Worm (Caenorhabditis elegans) whole organism, young adult: ENCODE measurements around the gene D1053.4.

Experiments used
- B0019.2 ChIP-seq: fragments of 200-800 bp; sonication (Bioruptor generic); conservative IDR thresholded peaks from 2 replicates; pipeline ENCODE4 v1.3.6; 2022; ENCODE audit warnings: missing genetic modification reagents, missing genetic modification characterization, missing compliant biosample characterization
- B0336.3 ChIP-seq: fragments of 200-800 bp; sonication (Bioruptor generic); IDR thresholded peaks from 2 replicates; pipeline ENCODE4 v1.3.6; 2022; ENCODE audit warnings: missing genetic modification characterization, missing compliant biosample characterization
- F10E7.11 ChIP-seq: sonication (generic microtip); optimal IDR thresholded peaks from 2 replicates; lab custom pipeline; 2017; ENCODE audit warnings: mild to moderate bottlenecking, missing genetic modification characterization, moderate library complexity, missing compliant biosample characterization
- F49E8.2 ChIP-seq: sonication (generic microtip); optimal IDR thresholded peaks from 3 replicates; lab custom pipeline; 2017; ENCODE audit warnings: missing genetic modification characterization, mild to moderate bottlenecking, missing compliant biosample characterization, antibody characterized with exemption, moderate library complexity; ENCODE audit not compliant: insufficient read depth
- F57A8.1 ChIP-seq: fragments of 200-800 bp; sonication (Bioruptor generic); optimal IDR thresholded peaks from 2 replicates; lab custom pipeline; 2018; ENCODE audit warnings: mild to moderate bottlenecking, missing genetic modification characterization, moderate library complexity, missing compliant biosample characterization
- Y56A3A.18 ChIP-seq: fragments of 200-800 bp; sonication (Bioruptor generic); IDR thresholded peaks from 2 replicates; pipeline ENCODE4 v1.3.6; 2022; ENCODE audit warnings: missing genetic modification reagents, missing genetic modification characterization, missing compliant biosample characterization
- Y67H2A.10 ChIP-seq: fragments of 200-800 bp; sonication (Bioruptor generic); conservative IDR thresholded peaks from 2 replicates; pipeline ENCODE4 v1.3.6; 2022; ENCODE audit warnings: missing genetic modification reagents, missing genetic modification characterization, missing compliant biosample characterization
- ZK185.1 ChIP-seq: sonication (generic microtip); optimal IDR thresholded peaks from 2 replicates; lab custom pipeline; 2016; ENCODE audit warnings: mild to moderate bottlenecking, missing genetic modification characterization, missing compliant biosample characterization; ENCODE audit not compliant: poor library complexity, severe bottlenecking
- akir-1 ChIP-seq: fragments of 200-800 bp; sonication (Bioruptor generic); optimal IDR thresholded peaks from 2 replicates; lab custom pipeline; 2018; ENCODE audit warnings: mild to moderate bottlenecking, missing genetic modification characterization, moderate library complexity, missing compliant biosample characterization
- atf-7 ChIP-seq: sonication (generic microtip); optimal IDR thresholded peaks from 2 replicates; lab custom pipeline; 2017; ENCODE audit warnings: mild to moderate bottlenecking, missing genetic modification characterization, missing compliant biosample characterization
- athp-1 ChIP-seq: sonication (generic microtip); optimal IDR thresholded peaks from 2 replicates; lab custom pipeline; 2017; ENCODE audit warnings: mild to moderate bottlenecking, missing genetic modification characterization, missing compliant biosample characterization
- attf-3 ChIP-seq: fragments of 200-800 bp; sonication (Bioruptor generic); conservative IDR thresholded peaks from 2 replicates; pipeline ENCODE4 v1.3.6; 2022; ENCODE audit warnings: missing genetic modification reagents, missing genetic modification characterization, missing compliant biosample characterization
- bed-1 ChIP-seq: fragments of 200-800 bp; sonication (Bioruptor generic); IDR thresholded peaks from 2 replicates; pipeline ENCODE4 v1.3.6; 2022; ENCODE audit warnings: missing genetic modification reagents, missing genetic modification characterization, missing compliant biosample characterization
- bed-2 ChIP-seq: fragments of 200-800 bp; sonication (Bioruptor generic); IDR thresholded peaks from 2 replicates; pipeline ENCODE4 v1.3.6; 2022; ENCODE audit warnings: missing genetic modification reagents, missing genetic modification characterization, missing compliant biosample characterization
- cebp-2 ChIP-seq: fragments of 200-800 bp; sonication (Bioruptor generic); IDR thresholded peaks from 2 replicates; pipeline ENCODE4 v1.3.6; 2022; ENCODE audit warnings: missing genetic modification characterization, missing compliant biosample characterization
- ceh-100 ChIP-seq: fragments of 200-800 bp; sonication (Bioruptor generic); IDR thresholded peaks from 2 replicates; pipeline ENCODE4 v1.3.6; 2022; ENCODE audit warnings: missing genetic modification reagents, missing genetic modification characterization, missing compliant biosample characterization
- ceh-27 ChIP-seq: fragments of 200-800 bp; sonication (Bioruptor generic); optimal IDR thresholded peaks from 2 replicates; lab custom pipeline; 2018; ENCODE audit warnings: mild to moderate bottlenecking, missing genetic modification characterization, moderate library complexity, missing compliant biosample characterization
- ceh-91 ChIP-seq: fragments of 200-800 bp; sonication (Bioruptor generic); IDR thresholded peaks from 2 replicates; pipeline ENCODE4 v1.3.6; 2022; ENCODE audit warnings: missing genetic modification reagents, missing genetic modification characterization, missing compliant biosample characterization
- die-1 ChIP-seq: sonication (generic microtip); optimal IDR thresholded peaks from 2 replicates; lab custom pipeline; 2016; ENCODE audit warnings: missing genotype, mild to moderate bottlenecking, missing genetic modification characterization, missing compliant biosample characterization
- dpff-1 ChIP-seq: sonication (generic microtip); optimal IDR thresholded peaks from 2 replicates; lab custom pipeline; 2017; ENCODE audit warnings: mild to moderate bottlenecking, missing genetic modification characterization, missing compliant biosample characterization
- egl-18 ChIP-seq: fragments of 200-800 bp; sonication (Bioruptor generic); IDR thresholded peaks from 2 replicates; pipeline ENCODE4 v1.3.6; 2022; ENCODE audit warnings: missing genetic modification reagents, missing genetic modification characterization, missing compliant biosample characterization
- egrh-3 ChIP-seq: fragments of 200-800 bp; sonication (Bioruptor generic); IDR thresholded peaks from 2 replicates; pipeline ENCODE4 v1.3.6; 2022; ENCODE audit warnings: missing genetic modification reagents, missing genetic modification characterization, missing compliant biosample characterization
- ets-4 ChIP-seq: fragments of 200-800 bp; sonication (Bioruptor generic); optimal IDR thresholded peaks from 2 replicates; lab custom pipeline; 2018; ENCODE audit warnings: mild to moderate bottlenecking, missing genetic modification characterization, missing compliant biosample characterization
- hmg-1.2 ChIP-seq: fragments of 200-800 bp; sonication (Bioruptor generic); IDR thresholded peaks from 2 replicates; pipeline ENCODE4 v1.3.6; 2022; ENCODE audit warnings: missing genetic modification reagents, missing genetic modification characterization, missing compliant biosample characterization
- hrde-1 ChIP-seq: sonication (generic microtip); optimal IDR thresholded peaks from 2 replicates; lab custom pipeline; 2016; ENCODE audit warnings: missing genetic modification characterization, mild to moderate bottlenecking, missing compliant biosample characterization, moderate library complexity, missing genotype, missing genetic modification reagents, borderline replicate concordance
- lag-1 ChIP-seq: fragments of 200-800 bp; sonication (Bioruptor generic); IDR thresholded peaks from 2 replicates; pipeline ENCODE4 v1.3.6; 2022; ENCODE audit warnings: missing genetic modification reagents, missing genetic modification characterization, missing compliant biosample characterization
- madf-8 ChIP-seq: fragments of 200-800 bp; sonication (Bioruptor generic); conservative IDR thresholded peaks from 2 replicates; pipeline ENCODE4 v1.3.6; 2022; ENCODE audit warnings: missing genetic modification reagents, missing genetic modification characterization, missing compliant biosample characterization
- mel-28 ChIP-seq: sonication (generic microtip); optimal IDR thresholded peaks from 2 replicates; lab custom pipeline; 2016; ENCODE audit warnings: borderline replicate concordance, mild to moderate bottlenecking, missing genetic modification characterization, missing compliant biosample characterization
- nfya-2 ChIP-seq: fragments of 200-800 bp; sonication (Bioruptor generic); IDR thresholded peaks from 2 replicates; pipeline ENCODE4 v1.3.6; 2022; ENCODE audit warnings: missing genetic modification reagents, missing genetic modification characterization, missing compliant biosample characterization
- nhr-120 ChIP-seq: fragments of 200-800 bp; sonication (Bioruptor generic); IDR thresholded peaks from 2 replicates; pipeline ENCODE4 v1.3.6; 2022; ENCODE audit warnings: missing genetic modification characterization, missing compliant biosample characterization
- nhr-27 ChIP-seq: fragments of 200-800 bp; sonication (Bioruptor generic); optimal IDR thresholded peaks from 2 replicates; lab custom pipeline; 2018; ENCODE audit warnings: mild to moderate bottlenecking, missing genetic modification characterization, moderate library complexity, missing compliant biosample characterization
- nhr-80 ChIP-seq: sonication (generic microtip); optimal IDR thresholded peaks from 2 replicates; lab custom pipeline; 2016; ENCODE audit warnings: missing genetic modification characterization, missing compliant biosample characterization
- rcor-1 ChIP-seq: fragments of 200-800 bp; sonication (Bioruptor generic); IDR thresholded peaks from 2 replicates; pipeline ENCODE4 v1.3.6; 2022; ENCODE audit warnings: missing genetic modification reagents, missing genetic modification characterization, missing compliant biosample characterization
- rpc-1 ChIP-seq, 2 experiments: fragments of 150-350 bp in 1 of 2; sonication (generic microtip) in 1 of 2; optimal IDR thresholded peaks; 2 replicates each; lab custom pipeline; 2014 to 2018; ENCODE audit warnings: missing biosample characterization in 1 of 2, missing genetic modification characterization in 1 of 2, missing genetic modification reagents in 1 of 2, missing genotype in 1 of 2
- sea-2 ChIP-seq: fragments of 200-800 bp; sonication (Bioruptor generic); IDR thresholded peaks from 2 replicates; pipeline ENCODE4 v1.3.6; 2022; ENCODE audit warnings: missing genetic modification characterization, missing compliant biosample characterization
- snpc-1.3 ChIP-seq: sonication (generic microtip); optimal IDR thresholded peaks from 2 replicates; lab custom pipeline; 2017; ENCODE audit warnings: missing genetic modification characterization, mild to moderate bottlenecking, missing compliant biosample characterization, antibody characterized with exemption, moderate library complexity, missing genotype, missing genetic modification reagents; ENCODE audit not compliant: insufficient read depth
- snpc-3.4 ChIP-seq: sonication (generic microtip); optimal IDR thresholded peaks from 2 replicates; lab custom pipeline; 2017; ENCODE audit warnings: missing genetic modification characterization, mild to moderate bottlenecking, missing compliant biosample characterization, antibody characterized with exemption, moderate library complexity, missing genotype, missing genetic modification reagents
- zim-3 ChIP-seq: sonication (generic microtip); optimal IDR thresholded peaks from 2 replicates; lab custom pipeline; 2017; ENCODE audit warnings: mild to moderate bottlenecking, missing genetic modification characterization, moderate library complexity, missing compliant biosample characterization
- ztf-22 ChIP-seq: fragments of 200-800 bp; sonication (Bioruptor generic); optimal IDR thresholded peaks from 2 replicates; lab custom pipeline; 2018; ENCODE audit warnings: mild to moderate bottlenecking, missing genetic modification characterization, moderate library complexity, missing compliant biosample characterization

Gene D1053.4

DNA sequence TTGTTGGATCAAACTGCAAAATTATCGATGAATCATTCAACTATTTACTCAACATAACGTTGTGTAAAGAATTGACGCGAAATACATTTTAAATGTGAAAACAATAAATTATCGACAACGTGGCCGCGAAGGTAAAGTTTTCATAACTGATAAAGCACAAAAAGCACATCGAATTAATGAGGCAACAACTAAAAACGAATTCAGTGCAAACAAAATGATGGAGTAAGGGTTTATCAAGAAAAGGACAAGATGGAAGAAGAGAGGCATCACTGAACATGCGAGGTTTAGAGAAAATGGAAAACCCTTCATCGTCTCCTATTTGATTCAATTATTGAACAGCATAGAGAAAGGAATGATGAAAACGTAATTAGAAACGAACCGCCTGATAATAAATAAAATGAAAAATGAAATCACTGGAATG is at the start of gene D1053.4:
Gene D1053.4 (minus strand): TSS at position 20 of the 421 bp plus-strand sequence.
- TF ChIP-seq ceh-91 (GFP tag; lab: Robert Waterston, UW) (no peak), ztf-22 (GFP tag; lab: Kevin White, UChicago) (no peak), nhr-120 (no peak), nhr-80 (tag; lab: Kevin White, UChicago) (peak; percentile 81), Y56A3A.18 (GFP tag; lab: Robert Waterston, UW) (no peak), ZK185.1 (no peak), sea-2 (no peak)

DNA sequence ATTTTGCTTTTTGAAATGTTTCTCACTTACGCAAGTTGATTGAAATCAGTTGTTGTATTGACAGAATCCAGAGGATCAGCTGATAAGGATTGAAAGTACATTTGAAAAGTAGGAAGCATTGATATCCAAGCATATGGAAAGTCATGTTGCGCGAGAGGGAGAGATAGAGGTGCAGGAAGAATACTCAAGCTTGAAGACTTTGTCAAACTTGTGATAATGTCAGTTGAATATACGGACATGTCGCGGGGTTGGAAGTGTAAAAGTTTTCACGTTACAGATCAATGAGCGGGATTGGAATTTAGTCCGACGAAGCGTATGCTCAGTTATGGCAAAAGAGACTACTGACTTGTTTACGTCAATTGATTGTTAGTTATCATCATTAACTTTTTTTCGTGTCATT is 45.7 kb upstream of the D1053.4 start, which contains the start of gene ttx-3:
Gene ttx-3 (minus strand): TSS at position 101 of the 400 bp plus-strand sequence.
- no peak for TF ChIP-seq madf-8 (GFP tag; lab: Robert Waterston, UW)
- no peak for TF ChIP-seq athp-1
- no peak for TF ChIP-seq egl-18
- no peak for TF ChIP-seq ceh-27 (GFP tag; lab: Kevin White, UChicago)
- TF ChIP-seq lag-1 (GFP tag; lab: Robert Waterston, UW), result no peak
- no peak for TF ChIP-seq akir-1
- TF ChIP-seq cebp-2 (GFP tag; lab: Robert Waterston, UW), result no peak
- no peak for TF ChIP-seq rcor-1 (GFP tag; lab: Robert Waterston, UW)
- TF ChIP-seq ceh-100, result no peak
- TF ChIP-seq hmg-1.2, result no peak
- no peak for TF ChIP-seq Y67H2A.10 (GFP tag; lab: Robert Waterston, UW)
- no peak for TF ChIP-seq F10E7.11 (tag; lab: Kevin White, UChicago)
- TF ChIP-seq B0336.3, result no peak
- TF ChIP-seq F57A8.1 (GFP tag; lab: Kevin White, UChicago), result no peak
- no peak for TF ChIP-seq egrh-3 (GFP tag; lab: Robert Waterston, UW)
- TF ChIP-seq attf-3 (GFP tag; lab: Robert Waterston, UW), result no peak

DNA sequence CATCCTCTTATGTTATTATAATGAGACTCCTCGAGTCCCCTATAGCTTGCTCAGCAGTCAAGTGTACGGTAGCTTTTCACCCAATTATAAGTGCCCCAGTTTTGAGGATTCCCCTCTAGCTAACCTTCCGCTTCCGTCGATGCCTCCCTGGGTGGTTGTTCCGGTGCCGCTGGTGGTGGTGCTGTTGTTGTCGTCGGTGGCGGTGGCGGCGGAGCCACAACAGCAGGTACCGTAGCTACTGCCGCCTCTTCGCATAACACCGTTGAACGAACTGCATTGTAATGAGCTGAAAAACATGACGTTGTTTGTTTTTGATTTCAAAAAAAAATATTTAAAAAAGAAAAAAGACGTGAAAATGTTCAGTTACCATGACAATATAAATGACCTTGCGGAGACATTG is 42.8 kb upstream of the D1053.4 start:
- TF ChIP-seq bed-2 (GFP tag; lab: Robert Waterston, UW), result no peak
- no peak for TF ChIP-seq akir-1
- no peak for TF ChIP-seq rpc-1 (optimal IDR thresholded peaks at IDR 0.05; lab: Kevin White, UChicago)
- no peak for TF ChIP-seq rpc-1 (tag; optimal IDR thresholded peaks at IDR 0.05; lab: Kevin White, UChicago)
- TF ChIP-seq bed-1 (GFP tag; lab: Robert Waterston, UW), result no peak
- no peak for TF ChIP-seq B0019.2
- TF ChIP-seq egrh-3 (GFP tag; lab: Robert Waterston, UW), result 0 out of 2 replicates have a peak, but pooled peaks have one; percentile 7

DNA sequence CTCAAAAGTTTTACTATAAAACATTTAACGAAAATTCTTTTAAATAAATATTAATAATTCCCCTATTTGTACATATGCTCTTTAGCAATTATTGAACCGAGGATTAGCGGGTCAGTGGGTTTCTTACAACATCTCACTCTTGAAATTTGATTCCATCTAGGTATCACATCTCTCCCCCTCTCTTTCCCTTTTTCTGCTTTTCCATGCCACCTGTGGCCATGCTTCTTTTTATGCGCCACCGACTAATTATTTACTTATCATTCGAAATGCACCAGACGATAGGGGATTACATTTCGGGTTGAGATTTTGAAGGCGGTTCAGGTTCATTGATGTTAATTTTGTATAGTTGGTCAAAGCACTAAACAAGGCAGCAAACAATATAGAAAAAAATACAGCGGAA is 42.3 kb upstream of the D1053.4 start:
- TF ChIP-seq B0336.3 (no peak), F10E7.11 (tag; lab: Kevin White, UChicago) (no peak), ets-4 (GFP tag; lab: Kevin White, UChicago) (no peak), zim-3 (tag; lab: Kevin White, UChicago) (no peak), atf-7 (tag; lab: Kevin White, UChicago) (no peak), die-1 (tag; lab: Kevin White, UChicago) (no peak), hrde-1 (tag; lab: Kevin White, UChicago) (no peak), madf-8 (GFP tag; lab: Robert Waterston, UW) (no peak), dpff-1 (no peak), snpc-1.3 (no peak), egrh-3 (GFP tag; lab: Robert Waterston, UW) (no peak), nfya-2 (GFP tag; lab: Robert Waterston, UW) (no peak), mel-28 (no peak), bed-1 (GFP tag; lab: Robert Waterston, UW) (no peak), F49E8.2 (tag; lab: Kevin White, UChicago) (no peak), snpc-3.4 (tag; lab: Kevin White, UChicago) (no peak), nhr-27 (no peak)
